Worm (Caenorhabditis elegans) whole organism, early embryonic: ENCODE measurements around the gene pgm-2.

Experiments
- B0310.2 ChIP-seq: sonication (generic microtip); optimal IDR thresholded peaks from 2 replicates; lab custom pipeline; 2016; ENCODE audit warnings: mild to moderate bottlenecking, missing genetic modification characterization, missing compliant biosample characterization
- F13C5.2 ChIP-seq: sonication (generic microtip); optimal IDR thresholded peaks from 2 replicates; lab custom pipeline; 2017; ENCODE audit warnings: mild to moderate bottlenecking, missing genetic modification characterization, inconsistent platforms, missing compliant biosample characterization
- aly-1 ChIP-seq: sonication (generic microtip); optimal IDR thresholded peaks from 2 replicates; lab custom pipeline; 2016; ENCODE audit warnings: missing genetic modification characterization, missing compliant biosample characterization
- ama-1 ChIP-seq: fragments of 150-350 bp; optimal IDR thresholded peaks from 2 replicates; lab custom pipeline; 2014
- ceh-13 ChIP-seq: fragments of 200-800 bp; sonication (Bioruptor generic); optimal IDR thresholded peaks from 2 replicates; lab custom pipeline; 2018; ENCODE audit warnings: mild to moderate bottlenecking, missing genetic modification characterization, missing compliant biosample characterization
- ceh-36 ChIP-seq: sonication (generic microtip); optimal IDR thresholded peaks from 2 replicates; lab custom pipeline; 2016; ENCODE audit warnings: missing genetic modification characterization, inconsistent platforms, missing compliant biosample characterization
- ets-7 ChIP-seq: sonication (generic microtip); optimal IDR thresholded peaks from 2 replicates; lab custom pipeline; 2016; ENCODE audit warnings: missing genotype, missing genetic modification characterization, missing compliant biosample characterization
- flt-1 ChIP-seq: fragments of 200-800 bp; sonication (Bioruptor generic); IDR thresholded peaks from 2 replicates; pipeline ENCODE4 v1.3.6; 2022; ENCODE audit warnings: missing genetic modification characterization, missing compliant biosample characterization
- hmbx-1 ChIP-seq: sonication (generic microtip); optimal IDR thresholded peaks from 2 replicates; lab custom pipeline; 2016; ENCODE audit warnings: mild to moderate bottlenecking, missing genetic modification characterization, missing compliant biosample characterization
- hmg-4 ChIP-seq: fragments of 200-800 bp; sonication (Bioruptor generic); optimal IDR thresholded peaks from 2 replicates; lab custom pipeline; 2018; ENCODE audit warnings: mild to moderate bottlenecking, missing genetic modification characterization, missing compliant biosample characterization
- hnd-1 ChIP-seq: sonication (generic microtip); optimal IDR thresholded peaks from 2 replicates; lab custom pipeline; 2016; ENCODE audit warnings: missing genetic modification characterization, missing compliant biosample characterization
- pes-1 ChIP-seq: fragments of 200-800 bp; sonication (Bioruptor generic); IDR thresholded peaks from 2 replicates; pipeline ENCODE4 v1.3.6; 2022; ENCODE audit warnings: missing genetic modification reagents, missing genetic modification characterization, missing compliant biosample characterization
- scrt-1 ChIP-seq: fragments of 200-800 bp; sonication (Bioruptor generic); IDR thresholded peaks from 2 replicates; pipeline ENCODE4 v1.3.6; 2022; ENCODE audit warnings: missing genetic modification characterization, missing compliant biosample characterization
- sea-1 ChIP-seq: fragments of 200-800 bp; sonication (Bioruptor generic); conservative IDR thresholded peaks from 2 replicates; pipeline ENCODE4 v1.3.6; 2022; ENCODE audit warnings: missing genetic modification characterization, missing compliant biosample characterization
- tbx-11 ChIP-seq: fragments of 200-800 bp; sonication (Bioruptor generic); IDR thresholded peaks from 2 replicates; pipeline ENCODE4 v1.3.6; 2022; ENCODE audit warnings: missing genetic modification characterization, missing compliant biosample characterization
- tbx-37 ChIP-seq: fragments of 200-800 bp; sonication (Bioruptor generic); conservative IDR thresholded peaks from 2 replicates; pipeline ENCODE4 v1.3.6; 2022; ENCODE audit warnings: missing genetic modification reagents, missing genetic modification characterization, missing compliant biosample characterization
- tra-4 ChIP-seq: sonication (generic microtip); optimal IDR thresholded peaks from 2 replicates; lab custom pipeline; 2017; ENCODE audit warnings: missing genetic modification characterization, missing compliant biosample characterization

Gene pgm-2

ce11 chrIII:13285421-13285820 is 13.8 kb upstream of the pgm-2 start, which contains the start of gene F56A8.8:
F56A8.8 (plus strand) TSS chrIII:13285721.
- TF ChIP-seq scrt-1 (GFP tag; lab: Robert Waterston, UW) (no peak), pes-1 (no peak), hmbx-1 (tag; lab: Kevin White, UChicago) (no peak), ceh-13 (GFP tag; lab: Kevin White, UChicago) (no peak), flt-1 (GFP tag; lab: Robert Waterston, UW) (no peak), ceh-36 (tag; lab: Kevin White, UChicago) (no peak), ama-1 (lab: Kevin White, UChicago) (no peak)

- TF ChIP-seq sea-1 (GFP tag; lab: Robert Waterston, UW) (peak; percentile 53; the same call in 1 of the 2 replicates), pes-1 (peak; percentile 80), tbx-11 (peak; percentile 51; the same call in 1 of the 2 replicates), scrt-1 (GFP tag; lab: Robert Waterston, UW) (peak; percentile 47; the same call in 1 of the 2 replicates), ceh-13 (GFP tag; lab: Kevin White, UChicago) (peak; percentile 14)
Measured at ce11 chrIII:13292971-13293514, 6.1 kb upstream of the pgm-2 start, which contains the start of gene set-25. set-25 (minus strand) TSS chrIII:13293090.

- TF ChIP-seq pes-1 (peak; percentile 83), scrt-1 (GFP tag; lab: Robert Waterston, UW) (peak; percentile 84), flt-1 (GFP tag; lab: Robert Waterston, UW) (peak; percentile 73), tbx-11 (peak; percentile 83), sea-1 (GFP tag; lab: Robert Waterston, UW) (peak; percentile 87), tbx-37 (GFP tag; lab: Robert Waterston, UW) (peak; percentile 75; the same call in 1 of the 2 replicates)
Measured at ce11 chrIII:13296289-13296874, 2.8 kb upstream of the pgm-2 start, which contains the start of gene npp-18. npp-18 (plus strand) TSS chrIII:13296853.

- TF ChIP-seq pes-1 (no peak), ceh-36 (tag; lab: Kevin White, UChicago) (no peak), tra-4 (tag; lab: Kevin White, UChicago) (no peak), F13C5.2 (tag; lab: Kevin White, UChicago) (no peak), aly-1 (tag; lab: Kevin White, UChicago) (no peak), sea-1 (GFP tag; lab: Robert Waterston, UW) (no peak), ceh-13 (GFP tag; lab: Kevin White, UChicago) (no peak), ama-1 (lab: Kevin White, UChicago) (no peak), hnd-1 (tag; lab: Kevin White, UChicago) (no peak), scrt-1 (GFP tag; lab: Robert Waterston, UW) (no peak), B0310.2 (tag; lab: Kevin White, UChicago) (no peak), tbx-11 (no peak), hmg-4 (GFP tag; lab: Kevin White, UChicago) (no peak)
Measured at ce11 chrIII:13301983-13302382, 2.8 kb downstream of the pgm-2 start.

- no peak for TF ChIP-seq tbx-11
- TF ChIP-seq flt-1 (GFP tag; lab: Robert Waterston, UW), result no peak
- TF ChIP-seq aly-1 (tag; lab: Kevin White, UChicago), result no peak
- TF ChIP-seq tbx-37 (GFP tag; lab: Robert Waterston, UW), result no peak
- no peak for TF ChIP-seq ets-7 (tag; lab: Kevin White, UChicago)
Measured at ce11 chrIII:13302578-13302977, 3.4 kb downstream of the pgm-2 start.

- TF ChIP-seq scrt-1 (GFP tag; lab: Robert Waterston, UW) (no peak), ama-1 (lab: Kevin White, UChicago) (no peak), pes-1 (no peak), ets-7 (tag; lab: Kevin White, UChicago) (no peak), flt-1 (GFP tag; lab: Robert Waterston, UW) (no peak), hmbx-1 (tag; lab: Kevin White, UChicago) (no peak), sea-1 (GFP tag; lab: Robert Waterston, UW) (no peak)
Measured at ce11 chrIII:13305537-13305936, 6.4 kb downstream of the pgm-2 start.

ce11 chrIII:13307107-13307506 is 7.9 kb downstream of the pgm-2 start, which contains the start of the genes klp-19 and slc-36.1:
klp-19 (minus strand) TSS chrIII:13307259.
slc-36.1 (plus strand) TSS chrIII:13307502.
- TF ChIP-seq sea-1 (GFP tag; lab: Robert Waterston, UW) (no peak), F13C5.2 (tag; lab: Kevin White, UChicago) (peak; percentile 19), tbx-11 (no peak), tbx-37 (GFP tag; lab: Robert Waterston, UW) (no peak), tra-4 (tag; lab: Kevin White, UChicago) (no peak)

ce11 chrIII:13310552-13310951 is 11.4 kb downstream of the pgm-2 start:
- TF ChIP-seq hnd-1 (tag; lab: Kevin White, UChicago), result no peak
- no peak for TF ChIP-seq pes-1
- no peak for TF ChIP-seq scrt-1 (GFP tag; lab: Robert Waterston, UW)
- TF ChIP-seq tbx-37 (GFP tag; lab: Robert Waterston, UW), result no peak
- no peak for TF ChIP-seq ceh-36 (tag; lab: Kevin White, UChicago)
- no peak for TF ChIP-seq aly-1 (tag; lab: Kevin White, UChicago)
- TF ChIP-seq ceh-13 (GFP tag; lab: Kevin White, UChicago), result no peak
- TF ChIP-seq hmbx-1 (tag; lab: Kevin White, UChicago), result no peak
- no peak for TF ChIP-seq sea-1 (GFP tag; lab: Robert Waterston, UW)
- no peak for TF ChIP-seq ets-7 (tag; lab: Kevin White, UChicago)
- no peak for TF ChIP-seq B0310.2 (tag; lab: Kevin White, UChicago)
- no peak for TF ChIP-seq ama-1 (lab: Kevin White, UChicago)
- TF ChIP-seq flt-1 (GFP tag; lab: Robert Waterston, UW), result no peak
